Fruit fly (Drosophila melanogaster) whole organism, wandering third instar larva: ENCODE measurements around the gene CG46460.

Source experiments
- GATAd ChIP-seq: sonication (Bioruptor generic); optimal IDR thresholded peaks from 2 replicates; lab custom pipeline; 2016; ENCODE audit warnings: missing biosample characterization, missing genetic modification characterization
- Hr78 ChIP-seq: fragments of >200 bp; optimal IDR thresholded peaks from 2 replicates; lab custom pipeline; 2017; ENCODE audit warnings: missing biosample characterization, missing genetic modification characterization
- Hr83 ChIP-seq: fragments of 200-300 bp; sonication (Bioruptor generic); optimal IDR thresholded peaks from 2 replicates; lab custom pipeline; 2016; ENCODE audit warnings: missing biosample characterization, mild to moderate bottlenecking, missing genetic modification characterization, moderate library complexity; ENCODE audit not compliant: poor library complexity, severe bottlenecking
- h ChIP-seq: fragments of 200-800 bp; sonication (Bioruptor generic); optimal IDR thresholded peaks from 3 replicates; lab custom pipeline; 2016; ENCODE audit warnings: missing biosample characterization, mild to moderate bottlenecking, missing genetic modification characterization
- jim ChIP-seq: fragments of 175-275, 200-325 bp; sonication (Bioruptor generic); optimal IDR thresholded peaks from 2 replicates; lab custom pipeline; 2016; ENCODE audit warnings: missing biosample characterization, mild to moderate bottlenecking, missing genetic modification characterization
- lola ChIP-seq: fragments of >200 bp; optimal IDR thresholded peaks from 2 replicates; lab custom pipeline; 2017; ENCODE audit warnings: missing biosample characterization, missing genetic modification characterization
- pan ChIP-seq: fragments of >200 bp; optimal IDR thresholded peaks from 2 replicates; lab custom pipeline; 2017
- tai ChIP-seq: sonication (Bioruptor generic); optimal IDR thresholded peaks from 2 replicates; lab custom pipeline; 2016; ENCODE audit warnings: missing biosample characterization, missing genetic modification characterization
- usp ChIP-seq: fragments of >200 bp; optimal IDR thresholded peaks from 2 replicates; lab custom pipeline; 2017; ENCODE audit warnings: missing biosample characterization, missing genetic modification characterization

DNA sequence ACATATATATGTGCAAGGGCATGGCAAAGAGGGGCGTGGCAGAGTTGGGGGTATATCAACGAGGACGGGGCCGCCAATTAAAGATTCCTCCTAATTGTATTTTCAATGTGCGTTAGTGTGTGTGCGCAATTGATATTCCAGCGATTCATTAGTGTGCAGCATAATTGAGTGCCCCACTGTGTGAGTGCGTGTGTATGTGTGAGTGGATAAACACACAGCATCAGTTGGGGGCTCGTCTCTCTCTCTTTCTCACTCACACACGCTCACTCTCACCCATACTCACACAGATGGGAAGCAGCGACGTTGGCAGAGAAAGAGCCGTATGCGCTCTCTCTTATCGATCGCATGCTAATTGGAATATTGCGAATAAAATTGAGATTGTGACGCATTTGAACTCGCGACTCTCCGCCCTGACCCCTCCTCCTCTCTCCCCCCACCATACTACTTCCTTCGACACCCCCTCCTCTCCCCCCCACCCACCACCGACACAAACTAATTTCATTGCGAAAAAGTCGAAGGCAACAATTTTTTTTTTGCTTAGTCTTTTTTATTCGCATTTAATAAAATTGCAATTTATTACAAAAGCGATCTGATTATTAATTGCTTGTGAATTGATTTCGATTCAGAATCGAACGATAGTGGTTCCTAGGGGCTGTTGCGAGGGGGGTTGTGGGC is 6.6 kb upstream of the CG46460 start:
- TF ChIP-seq pan (no peak), lola (GFP tag; lab: Kevin White, UChicago) (no peak), GATAd (GFP tag; lab: Kevin White, UChicago) (no peak), Hr78 (GFP tag; lab: Kevin White, UChicago) (no peak), Hr83 (GFP tag; lab: Kevin White, UChicago) (no peak), h (no peak), jim (GFP tag; lab: Kevin White, UChicago) (no peak), tai (no peak), usp (GFP tag; lab: Kevin White, UChicago) (no peak)
